Worm (Caenorhabditis elegans): ENCODE measurements around the gene col-94.

col-94 gene

ce11 chrIII:10981555-10981954 is 6.1 kb downstream of the col-94 start:
- peak; percentile 10; the same call in 1 of the 2 replicates for TF ChIP-seq T26A8.4 (GFP tag; IDR thresholded peaks at IDR 0.05)
- peak in 1 of 2 experiments; percentile 96 for TF ChIP-seq unc-62 (GFP tag; optimal IDR thresholded peaks at IDR 0.05 in 1 of 2)
- TF ChIP-seq unc-62 (tag; optimal IDR thresholded peaks at IDR 0.05), result no peak
- no peak for TF ChIP-seq aly-2 (tag; optimal IDR thresholded peaks at IDR 0.05)
- TF ChIP-seq F49E8.2 (tag; optimal IDR thresholded peaks at IDR 0.05; ENCODE audit: borderline replicate concordance), result no peak

- TF ChIP-seq madf-5 (GFP tag; IDR thresholded peaks at IDR 0.05), result no peak
- no peak for TF ChIP-seq ZK546.5 (tag; optimal IDR thresholded peaks at IDR 0.05)
- TF ChIP-seq dmd-8 (GFP tag; IDR thresholded peaks at IDR 0.05), result no peak
- no peak for TF ChIP-seq ceh-82 (tag; optimal IDR thresholded peaks at IDR 0.05)
- no peak for TF ChIP-seq snpc-4 (tag; optimal IDR thresholded peaks at IDR 0.05)
- TF ChIP-seq gei-8 (GFP tag; optimal IDR thresholded peaks at IDR 0.05), result no peak
- no peak for TF ChIP-seq nhr-42 (GFP tag; IDR thresholded peaks at IDR 0.05)
- TF ChIP-seq T26A8.4 (GFP tag; IDR thresholded peaks at IDR 0.05), result no peak
- no peak for TF ChIP-seq unc-62 (GFP tag; optimal IDR thresholded peaks at IDR 0.05 in 1 of 2)
- no peak for TF ChIP-seq unc-62 (tag; optimal IDR thresholded peaks at IDR 0.05)
- TF ChIP-seq nhr-102 (tag; optimal IDR thresholded peaks at IDR 0.05), result no peak
- no peak for TF ChIP-seq spr-3 (GFP tag; optimal IDR thresholded peaks at IDR 0.05)
- no peak for TF ChIP-seq mes-2 (tag; optimal IDR thresholded peaks at IDR 0.05; ENCODE audit: poor library complexity, severe bottlenecking)
- TF ChIP-seq saeg-2 (GFP tag; IDR thresholded peaks at IDR 0.05), result no peak
- TF ChIP-seq pha-4 (GFP tag; IDR thresholded peaks at IDR 0.05), result no peak
- no peak for TF ChIP-seq pha-4 (tag; optimal IDR thresholded peaks at IDR 0.05)
- no peak for TF ChIP-seq unc-39 (tag; optimal IDR thresholded peaks at IDR 0.05)
- no peak for TF ChIP-seq hlh-30 (tag; optimal IDR thresholded peaks at IDR 0.05; ENCODE audit: insufficient read depth)
- TF ChIP-seq aly-2 (tag; optimal IDR thresholded peaks at IDR 0.05), result no peak
- TF ChIP-seq daf-8 (GFP tag; IDR thresholded peaks at IDR 0.05), result no peak
Observed at ce11 chrIII:10976580-10976979, 11.1 kb downstream of the col-94 start.

ce11 chrIII:10969644-10970043 is 18.0 kb downstream of the col-94 start, which contains the start of gene dhc-4:
Gene dhc-4 (plus strand): TSS chrIII:10969944.
- TF ChIP-seq Y105C5A.15 (GFP tag; IDR thresholded peaks at IDR 0.05) (no peak), ces-1 (GFP tag; optimal IDR thresholded peaks at IDR 0.05) (no peak), hmg-1.1 (GFP tag; IDR thresholded peaks at IDR 0.05) (no peak), aly-2 (tag; optimal IDR thresholded peaks at IDR 0.05) (no peak), dmd-9 (GFP tag; IDR thresholded peaks at IDR 0.05) (no peak), sdz-12 (GFP tag; optimal IDR thresholded peaks at IDR 0.05) (no peak), egl-27 (tag; optimal IDR thresholded peaks at IDR 0.05) (no peak)

ce11 chrIII:10967010-10967409 is 20.7 kb downstream of the col-94 start, which contains the start of gene W05B2.2:
Gene W05B2.2 (minus strand): TSS chrIII:10967110.
- TF ChIP-seq hif-1 (tag; optimal IDR thresholded peaks at IDR 0.05), result no peak

ce11 chrIII:10962910-10963309 is 24.8 kb downstream of the col-94 start:
- TF ChIP-seq unc-39 (tag; optimal IDR thresholded peaks at IDR 0.05), result no peak
- TF ChIP-seq saeg-2 (GFP tag; IDR thresholded peaks at IDR 0.05), result 0 out of 2 replicates have a peak, but pooled peaks have one; percentile 44
- peak; percentile 40; the same call in 1 of the 2 replicates for TF ChIP-seq set-16 (GFP tag; IDR thresholded peaks at IDR 0.05)

- TF ChIP-seq Y48G9A.11 (GFP tag; IDR thresholded peaks at IDR 0.05) (no peak), T20F7.1 (GFP tag; optimal IDR thresholded peaks at IDR 0.05) (no peak), nhr-10 (tag; optimal IDR thresholded peaks at IDR 0.05) (no peak), lsy-2 (tag; optimal IDR thresholded peaks at IDR 0.05) (no peak), F37D6.2 (tag; optimal IDR thresholded peaks at IDR 0.05) (no peak), dpl-1 (GFP tag; optimal IDR thresholded peaks at IDR 0.05) (no peak), daf-8 (GFP tag; IDR thresholded peaks at IDR 0.05) (no peak), ctbp-1 (GFP tag; IDR thresholded peaks at IDR 0.05) (no peak), lin-38 (GFP tag; IDR thresholded peaks at IDR 0.05) (no peak), T26A8.4 (GFP tag; IDR thresholded peaks at IDR 0.05) (no peak), cey-2 (tag; optimal IDR thresholded peaks at IDR 0.05; ENCODE audit: borderline replicate concordance, insufficient read depth) (no peak), vab-7 (GFP tag; IDR thresholded peaks at IDR 0.05) (no peak), madf-9 (GFP tag; conservative IDR thresholded peaks at IDR 0.05) (no peak), Y75B8A.6 (GFP tag; IDR thresholded peaks at IDR 0.05) (no peak)
Observed at ce11 chrIII:10960387-10960786, 27.3 kb downstream of the col-94 start.
